Worm (Caenorhabditis elegans): ENCODE measurements around the gene srx-137.

DNA sequence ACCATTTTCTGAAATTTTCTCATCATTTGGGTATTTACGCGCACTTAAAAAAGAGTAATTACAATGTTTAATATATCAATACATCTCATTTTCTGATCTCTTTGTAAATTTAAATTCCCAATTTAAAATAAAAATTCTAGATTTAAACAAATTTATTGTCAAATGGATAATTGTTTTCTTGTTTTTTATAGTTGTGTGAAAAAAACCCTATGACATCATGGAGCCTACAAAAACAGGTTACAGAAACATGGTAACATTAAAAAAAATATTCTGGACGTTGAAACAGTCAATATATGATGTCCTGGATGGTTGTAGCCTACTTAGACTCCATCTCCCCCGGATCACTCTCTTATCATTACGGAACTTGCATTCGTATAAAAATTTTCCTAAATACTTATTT, 26.9 kb downstream of the srx-137 start, which contains the start of gene spp-12:
- TF ChIP-seq ama-1 (optimal IDR thresholded peaks at IDR 0.05) (no peak), ztf-11 (tag; optimal IDR thresholded peaks at IDR 0.05) (no peak), unc-39 (tag; optimal IDR thresholded peaks at IDR 0.05) (no peak), aly-2 (tag; optimal IDR thresholded peaks at IDR 0.05) (no peak), unc-62 (GFP tag; optimal IDR thresholded peaks at IDR 0.05) (no peak), fos-1 (tag; optimal IDR thresholded peaks at IDR 0.05) (no peak), elt-3 (tag; optimal IDR thresholded peaks at IDR 0.05) (no peak), mab-5 (tag; optimal IDR thresholded peaks at IDR 0.05) (no peak)
